Fruit fly (Drosophila melanogaster) whole organism, adult: ENCODE measurements around the gene CG11029.

Experiments used
- CG11617 ChIP-seq: fragments of 200-800 bp; sonication (Bioruptor generic); optimal IDR thresholded peaks from 2 replicates; lab custom pipeline; 2017; ENCODE audit warnings: mild to moderate bottlenecking, missing biosample characterization, missing genetic modification reagents, missing genetic modification characterization
- CG12768 ChIP-seq: fragments of 200-800 bp; sonication (Bioruptor generic); optimal IDR thresholded peaks from 2 replicates; lab custom pipeline; 2017; ENCODE audit warnings: missing biosample characterization, missing genetic modification characterization, mild to moderate bottlenecking, moderate library complexity, missing genetic modification reagents
- CG14711 ChIP-seq: fragments of 200-800 bp; sonication (Bioruptor generic); optimal IDR thresholded peaks from 2 replicates; lab custom pipeline; 2018; ENCODE audit warnings: missing biosample characterization, mild to moderate bottlenecking, missing genetic modification characterization, moderate library complexity
- CG1620 ChIP-seq: fragments of 200-800 bp; sonication (Bioruptor generic); optimal IDR thresholded peaks from 2 replicates; lab custom pipeline; 2016; ENCODE audit warnings: missing biosample characterization, missing genetic modification characterization
- CG33017 ChIP-seq: fragments of 200-800 bp; sonication (Bioruptor generic); optimal IDR thresholded peaks from 2 replicates; lab custom pipeline; 2018; ENCODE audit warnings: missing biosample characterization, mild to moderate bottlenecking, missing genetic modification characterization, moderate library complexity
- CG5204 ChIP-seq: fragments of 200-800 bp; sonication (Bioruptor generic); optimal IDR thresholded peaks from 2 replicates; lab custom pipeline; 2016; ENCODE audit warnings: missing biosample characterization, missing genetic modification characterization
- CG7045 ChIP-seq: fragments of 200-800 bp; sonication (Bioruptor generic); optimal IDR thresholded peaks from 2 replicates; lab custom pipeline; 2017; ENCODE audit warnings: missing biosample characterization, mild to moderate bottlenecking, missing genetic modification characterization
- CG7101 ChIP-seq: fragments of 200-800 bp; sonication (Bioruptor generic); optimal IDR thresholded peaks from 2 replicates; lab custom pipeline; 2018; ENCODE audit warnings: missing biosample characterization, mild to moderate bottlenecking, missing genetic modification characterization, moderate library complexity
- Clk ChIP-seq: fragments of 200-800 bp; sonication (Bioruptor generic); optimal IDR thresholded peaks from 2 replicates; lab custom pipeline; 2017; ENCODE audit warnings: missing biosample characterization, missing genetic modification characterization
- Crg-1 ChIP-seq: fragments of 200-800 bp; sonication (Bioruptor generic); optimal IDR thresholded peaks from 2 replicates; lab custom pipeline; 2016; ENCODE audit warnings: missing biosample characterization, missing genetic modification characterization
- Hr96 ChIP-seq: fragments of 200-800 bp; sonication (Bioruptor generic); optimal IDR thresholded peaks from 2 replicates; lab custom pipeline; 2016; ENCODE audit warnings: missing biosample characterization, missing genetic modification characterization
- Mnt ChIP-seq: fragments of 200-800 bp; sonication (Bioruptor generic); optimal IDR thresholded peaks from 2 replicates; lab custom pipeline; 2016; ENCODE audit warnings: missing biosample characterization, mild to moderate bottlenecking, missing genetic modification characterization
- bab1 ChIP-seq: fragments of 200-800 bp; sonication (Bioruptor generic); optimal IDR thresholded peaks from 3 replicates; lab custom pipeline; 2019; ENCODE audit warnings: missing biosample characterization, mild to moderate bottlenecking, missing genetic modification characterization, moderate library complexity
- cic ChIP-seq: fragments of 200-800 bp; sonication (Bioruptor generic); optimal IDR thresholded peaks from 2 replicates; lab custom pipeline; 2017; ENCODE audit warnings: missing biosample characterization, mild to moderate bottlenecking, missing genetic modification characterization, moderate library complexity
- cnc ChIP-seq, 2 experiments: fragments of >200 bp; optimal IDR thresholded peaks; 2 replicates each; lab custom pipeline; 2017
- kay ChIP-seq: fragments of 200-800 bp; sonication (Bioruptor generic); peaks from one replicate; lab custom pipeline; 2016; ENCODE audit warnings: missing biosample characterization, missing genetic modification characterization, borderline replicate concordance
- ovo ChIP-seq: fragments of 200-800 bp; sonication (Bioruptor generic); optimal IDR thresholded peaks from 2 replicates; lab custom pipeline; 2016; ENCODE audit warnings: missing biosample characterization, missing genetic modification characterization
- pad ChIP-seq: fragments of 200-800 bp; sonication (Bioruptor generic); optimal IDR thresholded peaks from 3 replicates; lab custom pipeline; 2017; ENCODE audit warnings: missing biosample characterization, missing genetic modification characterization, mild to moderate bottlenecking, moderate library complexity, missing genetic modification reagents
- tj ChIP-seq: fragments of 200-800 bp; sonication (Bioruptor generic); optimal IDR thresholded peaks from 3 replicates; lab custom pipeline; 2017; ENCODE audit warnings: missing biosample characterization, mild to moderate bottlenecking, missing genetic modification characterization, moderate library complexity
- toe ChIP-seq: fragments of 200-800 bp; sonication (Bioruptor generic); optimal IDR thresholded peaks from 2 replicates; lab custom pipeline; 2016; ENCODE audit warnings: missing biosample characterization, missing genetic modification characterization

The CG11029 gene

dm6 chr2L:5745857-5746256 is at the start of gene CG11029:
Gene CG11029, plus strand, starts transcription at chr2L:5746157.
- TF ChIP-seq Mnt (GFP tag; lab: Kevin White, UChicago) = no peak
- no peak for TF ChIP-seq CG11617 (GFP tag; lab: Kevin White, UChicago)
- no peak for TF ChIP-seq CG7101 (tag; lab: Kevin White, UChicago)

- no peak for TF ChIP-seq CG14711 (tag; lab: Kevin White, UChicago)
- no peak for TF ChIP-seq cnc (optimal IDR thresholded peaks at IDR 0.05; lab: Kevin White, UChicago)
- TF ChIP-seq pad (GFP tag; lab: Kevin White, UChicago) = no peak
- TF ChIP-seq toe (GFP tag; lab: Kevin White, UChicago) = no peak
- no peak for TF ChIP-seq CG33017 (tag; lab: Kevin White, UChicago)
- no peak for TF ChIP-seq Crg-1 (GFP tag; lab: Kevin White, UChicago)
- no peak for TF ChIP-seq ovo (GFP tag; lab: Kevin White, UChicago)
- TF ChIP-seq CG11617 (GFP tag; lab: Kevin White, UChicago) = no peak
- no peak for TF ChIP-seq CG7101 (tag; lab: Kevin White, UChicago)
- TF ChIP-seq kay (GFP tag; lab: Kevin White, UChicago) = no peak
- no peak for TF ChIP-seq CG7045 (GFP tag; lab: Kevin White, UChicago)
- TF ChIP-seq CG12768 = no peak
- no peak for TF ChIP-seq Mnt (GFP tag; lab: Kevin White, UChicago)
- TF ChIP-seq CG1620 = no peak
- no peak for TF ChIP-seq cic (GFP tag; lab: Kevin White, UChicago)
- no peak for TF ChIP-seq Hr96
- no peak for TF ChIP-seq bab1
- TF ChIP-seq tj (GFP tag; lab: Kevin White, UChicago) = no peak
Measured at dm6 chr2L:5706074-5706473, 39.9 kb upstream of the CG11029 start, which contains the start of gene CG7236. Gene CG7236, plus strand, starts transcription at chr2L:5706374.

dm6 chr2L:5716580-5716979 is 29.4 kb upstream of the CG11029 start, which contains the start of the genes CG14007 and CG34011:
Gene CG14007, minus strand, starts transcription at chr2L:5716680.
Gene CG34011, plus strand, starts transcription at chr2L:5716701.
- TF ChIP-seq Hr96 (no peak), CG33017 (tag; lab: Kevin White, UChicago) (no peak), pad (GFP tag; lab: Kevin White, UChicago) (no peak), ovo (GFP tag; lab: Kevin White, UChicago) (no peak), bab1 (no peak)

dm6 chr2L:5720407-5721228 is 25.3 kb upstream of the CG11029 start, which contains the start of the genes CG11149 and sip1:
Gene CG11149, minus strand, starts transcription at chr2L:5720899.
Gene sip1, plus strand, starts transcription at chr2L:5721051.
- TF ChIP-seq Crg-1 (GFP tag; lab: Kevin White, UChicago) (no peak), bab1 (no peak), cic (GFP tag; lab: Kevin White, UChicago) (peak; percentile 20), Clk (GFP tag; lab: Kevin White, UChicago) (no peak), kay (GFP tag; lab: Kevin White, UChicago) (peak; percentile 72)

- TF ChIP-seq CG1620 (no peak), bab1 (no peak), CG7045 (GFP tag; lab: Kevin White, UChicago) (no peak), tj (GFP tag; lab: Kevin White, UChicago) (no peak), CG12768 (no peak), kay (GFP tag; lab: Kevin White, UChicago) (no peak), CG14711 (tag; lab: Kevin White, UChicago) (no peak), CG7101 (tag; lab: Kevin White, UChicago) (no peak)
Measured at dm6 chr2L:5723859-5724475, 22.0 kb upstream of the CG11029 start.

- TF ChIP-seq ovo (GFP tag; lab: Kevin White, UChicago) (peak; percentile 24), tj (GFP tag; lab: Kevin White, UChicago) (peak; percentile 82), cic (GFP tag; lab: Kevin White, UChicago) (peak; percentile 44), Mnt (GFP tag; lab: Kevin White, UChicago) (peak; percentile 94), CG33017 (tag; lab: Kevin White, UChicago) (no peak), CG1620 (peak; percentile 20), Crg-1 (GFP tag; lab: Kevin White, UChicago) (peak; percentile 42), bab1 (peak; percentile 28), CG7101 (tag; lab: Kevin White, UChicago) (no peak)
Measured at dm6 chr2L:5724521-5725023, 21.4 kb upstream of the CG11029 start, which contains the start of gene CG11030. Gene CG11030, plus strand, starts transcription at chr2L:5724656.

- TF ChIP-seq CG14711 (tag; lab: Kevin White, UChicago) = no peak
- no peak for TF ChIP-seq Hr96
- TF ChIP-seq CG1620 = no peak
- no peak for TF ChIP-seq CG33017 (tag; lab: Kevin White, UChicago)
- TF ChIP-seq tj (GFP tag; lab: Kevin White, UChicago) = no peak
- TF ChIP-seq CG5204 (GFP tag; lab: Kevin White, UChicago) = no peak
- TF ChIP-seq CG7045 (GFP tag; lab: Kevin White, UChicago) = no peak
- no peak for TF ChIP-seq toe (GFP tag; lab: Kevin White, UChicago)
- TF ChIP-seq CG7101 (tag; lab: Kevin White, UChicago) = no peak
- no peak for TF ChIP-seq Mnt (GFP tag; lab: Kevin White, UChicago)
- TF ChIP-seq CG12768 = no peak
Measured at dm6 chr2L:5726049-5726448, 19.9 kb upstream of the CG11029 start.
